Fruit fly (Drosophila melanogaster): ENCODE results near the gene nkd.

DNA sequence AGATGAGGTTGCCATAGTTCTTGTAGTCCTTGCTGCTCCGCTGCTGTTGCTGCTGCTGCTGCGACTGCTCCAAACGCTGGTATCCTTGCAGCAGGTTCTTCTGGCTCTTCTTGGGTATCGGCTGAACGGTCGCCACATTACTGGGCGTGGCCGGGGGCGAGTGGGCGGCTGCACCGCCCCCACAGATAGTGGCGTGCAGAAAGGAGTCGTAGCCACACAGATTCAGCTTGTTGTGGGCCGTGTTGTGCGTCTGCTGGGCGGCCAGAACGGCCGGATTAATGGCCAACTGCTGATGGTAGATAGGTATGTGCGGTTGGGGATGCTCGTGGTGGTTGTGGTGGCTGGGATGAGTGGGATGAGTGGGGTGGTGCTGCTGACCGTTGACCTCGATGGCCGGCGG is 39.9 kb downstream of the nkd start:
- TF ChIP-seq Ets98B (GFP tag; IDR thresholded peaks at IDR 0.05) (no peak), rn (GFP tag; IDR thresholded peaks at IDR 0.05) (no peak), CG8159 (tag; optimal IDR thresholded peaks at IDR 0.05) (no peak), EcR (GFP tag; optimal IDR thresholded peaks at IDR 0.05) (no peak)
